Worm (Caenorhabditis elegans): ENCODE results near the gene sec-61.G.
A peak's percentile ranks its signal among the peaks of the same experiment; 100 is the strongest.

DNA sequence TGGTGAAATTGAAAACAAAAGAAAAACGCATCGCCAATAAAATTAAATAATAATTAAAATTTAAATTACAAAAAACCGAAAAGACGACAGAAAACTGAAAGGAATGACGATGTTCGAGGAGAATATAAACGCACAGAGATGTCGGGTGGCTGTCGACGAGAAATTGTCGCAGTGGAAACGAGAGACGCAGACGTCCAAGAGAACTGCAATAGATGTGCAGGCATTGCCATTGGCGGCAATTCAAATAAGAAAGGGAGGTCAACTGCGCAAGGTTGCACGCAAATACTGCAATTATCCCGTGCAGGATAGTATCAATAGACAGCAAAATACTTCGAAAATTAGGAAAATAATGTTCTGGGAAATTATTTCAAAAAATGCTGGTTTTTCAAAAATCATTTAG, 229 bp upstream of the sec-61.G start:
- no peak for TF ChIP-seq snpc-4 (tag; optimal IDR thresholded peaks at IDR 0.05)
- TF ChIP-seq lsy-2 (tag; optimal IDR thresholded peaks at IDR 0.05) = peak; percentile 92
- peak; percentile 34 for TF ChIP-seq elt-1 (tag; optimal IDR thresholded peaks at IDR 0.05; ENCODE audit: borderline replicate concordance, insufficient read depth)
- TF ChIP-seq nhr-28 (tag; optimal IDR thresholded peaks at IDR 0.05) = peak; percentile 14
- TF ChIP-seq unc-39 (tag; optimal IDR thresholded peaks at IDR 0.05) = peak; percentile 42
- no peak for TF ChIP-seq lin-32 (GFP tag; optimal IDR thresholded peaks at IDR 0.05)
- TF ChIP-seq pha-4 (tag; optimal IDR thresholded peaks at IDR 0.05) = peak; percentile 99
- TF ChIP-seq mep-1 (tag; optimal IDR thresholded peaks at IDR 0.05) = peak; percentile 99
- TF ChIP-seq nhr-76 (tag; optimal IDR thresholded peaks at IDR 0.05) = no peak
- TF ChIP-seq sptf-1 (tag; optimal IDR thresholded peaks at IDR 0.05) = peak; percentile 92
- TF ChIP-seq elt-3 (tag; optimal IDR thresholded peaks at IDR 0.05) = peak; percentile 86
- TF ChIP-seq unc-62 (GFP tag; optimal IDR thresholded peaks at IDR 0.05) = peak; percentile 94
